Worm (Caenorhabditis elegans): ENCODE measurements around the gene gei-13.

DNA sequence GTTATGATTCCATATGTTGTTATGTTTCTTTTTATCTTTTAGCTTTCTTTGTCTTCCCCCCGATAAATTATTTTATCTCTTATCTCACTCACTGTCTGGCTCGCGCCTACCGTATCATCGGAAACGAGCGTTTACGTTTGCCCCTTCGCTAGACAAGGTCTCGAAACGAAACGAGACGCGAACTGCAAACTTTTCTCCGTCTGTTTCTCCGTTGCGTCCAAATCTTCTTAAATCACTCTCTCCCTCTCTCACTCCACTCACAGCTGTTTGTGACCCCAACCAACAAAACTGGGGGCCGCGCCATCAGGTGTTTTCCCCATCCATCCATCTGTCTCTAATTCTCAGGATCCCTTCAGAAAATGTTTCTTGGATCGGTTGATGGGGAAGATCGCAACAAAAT lies 16.8 kb downstream of the gei-13 start:
- TF ChIP-seq R02D3.7 (tag; optimal IDR thresholded peaks at IDR 0.05) (no peak), lsy-12 (tag; optimal IDR thresholded peaks at IDR 0.05) (no peak), unc-39 (tag; optimal IDR thresholded peaks at IDR 0.05) (no peak)
